Worm (Caenorhabditis elegans): Measurements from ENCODE around the gene enu-3.1.
A peak's percentile ranks its signal among the peaks of the same experiment; 100 is the strongest.

enu-3.1 gene

DNA sequence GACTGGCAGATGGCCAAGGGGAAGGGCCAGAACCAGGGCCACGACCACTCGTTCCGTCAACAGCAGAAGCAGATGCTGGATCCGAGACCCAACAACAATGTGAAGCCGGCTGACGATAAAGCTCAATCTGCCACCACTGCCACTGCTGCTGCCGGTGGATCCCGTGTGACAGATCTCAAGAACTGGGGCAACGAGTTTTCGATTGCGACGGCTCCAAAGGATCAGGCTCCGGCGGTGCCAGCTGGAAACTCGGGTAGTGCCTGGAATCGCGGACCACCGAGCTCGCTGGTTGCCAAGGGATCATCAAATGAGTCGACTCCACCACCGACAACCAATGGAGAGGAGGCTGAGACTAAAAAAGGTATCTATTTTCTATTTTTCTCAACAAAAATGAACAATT, 28.4 kb downstream of the enu-3.1 start:
- no peak for TF ChIP-seq sma-3 (GFP tag; optimal IDR thresholded peaks at IDR 0.05)
- TF ChIP-seq peb-1 (tag; optimal IDR thresholded peaks at IDR 0.05), result no peak
- TF ChIP-seq unc-39 (tag; optimal IDR thresholded peaks at IDR 0.05), result no peak
- TF ChIP-seq lin-11 (tag; optimal IDR thresholded peaks at IDR 0.05), result no peak
- no peak for TF ChIP-seq dmd-4 (tag; optimal IDR thresholded peaks at IDR 0.05)
- no peak for TF ChIP-seq F13H6.1 (tag; optimal IDR thresholded peaks at IDR 0.05)
- TF ChIP-seq C34F6.9 (tag; optimal IDR thresholded peaks at IDR 0.05), result no peak
- TF ChIP-seq ztf-11 (tag; optimal IDR thresholded peaks at IDR 0.05), result no peak
- no peak for TF ChIP-seq nhr-237 (tag; optimal IDR thresholded peaks at IDR 0.05)
- no peak for TF ChIP-seq sem-4 (tag; optimal IDR thresholded peaks at IDR 0.05)
- TF ChIP-seq nhr-12 (tag; optimal IDR thresholded peaks at IDR 0.05), result no peak
- no peak for TF ChIP-seq ceh-82 (tag; optimal IDR thresholded peaks at IDR 0.05)
- no peak for TF ChIP-seq ztf-1 (GFP tag; conservative IDR thresholded peaks at IDR 0.05)
- TF ChIP-seq elt-1 (tag; optimal IDR thresholded peaks at IDR 0.05), result no peak
- no peak for TF ChIP-seq unc-55 (GFP tag; optimal IDR thresholded peaks at IDR 0.05)
- no peak for TF ChIP-seq crh-2 (tag; optimal IDR thresholded peaks at IDR 0.05)

DNA sequence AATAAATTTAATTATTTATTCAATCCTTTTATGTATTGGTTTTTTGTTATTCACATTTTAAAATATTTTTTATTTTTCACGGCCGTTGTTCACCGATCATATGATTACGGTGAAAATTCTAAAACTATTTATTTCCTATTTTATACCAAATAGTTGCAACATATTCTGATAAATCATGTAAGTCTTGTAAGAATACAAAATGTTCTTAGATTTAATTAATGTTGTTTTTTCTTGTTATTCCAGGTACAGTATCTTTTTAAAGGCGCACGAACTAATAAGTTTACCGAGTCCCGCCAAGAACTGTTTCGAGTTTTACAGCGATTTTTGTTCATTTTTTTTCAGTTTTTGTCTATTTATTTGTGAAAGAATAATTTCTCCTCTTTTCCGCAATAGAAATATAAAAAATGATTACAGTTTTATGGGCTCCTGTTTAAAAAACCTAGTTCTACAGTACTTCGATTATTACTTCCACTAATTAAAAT, 33.5 kb downstream of the enu-3.1 start, which contains the start of gene D2045.5:
D2045.5 (minus strand) TSS at position 51 of the 482 bp plus-strand sequence.
- TF ChIP-seq ztf-1 (GFP tag; conservative IDR thresholded peaks at IDR 0.05) (no peak), mab-5 (tag; optimal IDR thresholded peaks at IDR 0.05) (no peak), mbf-1 (tag; optimal IDR thresholded peaks at IDR 0.05) (no peak), aly-2 (tag; optimal IDR thresholded peaks at IDR 0.05) (no peak), nhr-77 (tag; optimal IDR thresholded peaks at IDR 0.05) (no peak), crh-2 (tag; optimal IDR thresholded peaks at IDR 0.05) (no peak), ama-1 (optimal IDR thresholded peaks at IDR 0.05) (no peak), sma-9 (GFP tag; optimal IDR thresholded peaks at IDR 0.05) (no peak), sma-9 (tag; optimal IDR thresholded peaks at IDR 0.05) (no peak), elt-3 (tag; optimal IDR thresholded peaks at IDR 0.05) (no peak), egl-27 (tag; optimal IDR thresholded peaks at IDR 0.05) (no peak), alr-1 (tag; optimal IDR thresholded peaks at IDR 0.05) (no peak), peb-1 (tag; optimal IDR thresholded peaks at IDR 0.05) (no peak), nhr-12 (tag; optimal IDR thresholded peaks at IDR 0.05) (no peak), lin-39 (tag; optimal IDR thresholded peaks at IDR 0.05) (no peak), nhr-10 (tag; optimal IDR thresholded peaks at IDR 0.05) (no peak), F13H6.1 (tag; optimal IDR thresholded peaks at IDR 0.05) (no peak), blmp-1 (tag; optimal IDR thresholded peaks at IDR 0.05; ENCODE audit: insufficient read depth) (no peak), C34F6.9 (tag; optimal IDR thresholded peaks at IDR 0.05) (no peak), ztf-4 (tag; optimal IDR thresholded peaks at IDR 0.05) (no peak), lsy-2 (tag; optimal IDR thresholded peaks at IDR 0.05) (no peak)

- no peak for TF ChIP-seq ztf-1 (GFP tag; conservative IDR thresholded peaks at IDR 0.05)
- TF ChIP-seq unc-55 (GFP tag; optimal IDR thresholded peaks at IDR 0.05), result peak; percentile 40
- peak; percentile 47 for TF ChIP-seq nhr-129 (tag; optimal IDR thresholded peaks at IDR 0.05)
- TF ChIP-seq nhr-25 (tag; optimal IDR thresholded peaks at IDR 0.05), result no peak
- TF ChIP-seq skn-1 (tag; optimal IDR thresholded peaks at IDR 0.05), result peak; percentile 74
- peak; percentile 53 for TF ChIP-seq C34F6.9 (tag; optimal IDR thresholded peaks at IDR 0.05)
These were observed 34.9 kb downstream of the enu-3.1 start, which contains the start of gene cul-1 for ce11 chrIII:10470927-10471326. cul-1 (plus strand) TSS chrIII:10471237.

ce11 chrIII:10474945-10475344, 38.9 kb downstream of the enu-3.1 start, which contains the start of gene D2045.9:
D2045.9 (plus strand) TSS chrIII:10475245.
- TF ChIP-seq fos-1 (tag; optimal IDR thresholded peaks at IDR 0.05) (no peak), ztf-4 (tag; optimal IDR thresholded peaks at IDR 0.05) (no peak), elt-1 (tag; optimal IDR thresholded peaks at IDR 0.05) (no peak), unc-55 (GFP tag; optimal IDR thresholded peaks at IDR 0.05) (no peak), unc-39 (tag; optimal IDR thresholded peaks at IDR 0.05) (no peak), lin-39 (tag; optimal IDR thresholded peaks at IDR 0.05) (no peak), ztf-11 (tag; optimal IDR thresholded peaks at IDR 0.05) (no peak), nhr-77 (tag; optimal IDR thresholded peaks at IDR 0.05) (no peak)

DNA sequence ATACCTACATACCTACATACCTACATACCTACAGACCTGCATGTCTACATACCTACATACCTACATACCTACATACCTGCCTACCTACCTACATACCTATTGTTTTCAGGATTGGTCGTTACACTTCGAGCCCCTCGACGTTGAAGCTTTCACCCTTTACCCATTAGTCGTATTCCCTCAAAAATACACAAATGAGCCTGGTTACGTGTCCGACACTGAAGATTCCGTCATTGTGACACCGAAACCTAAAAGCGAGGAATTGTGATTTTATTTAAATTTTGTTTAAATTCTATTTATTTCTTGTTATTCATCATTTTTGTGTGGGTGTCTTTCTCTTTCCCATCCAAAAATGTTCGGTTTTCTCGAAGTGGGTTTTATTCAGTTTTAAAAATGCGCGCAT, 43.1 kb downstream of the enu-3.1 start, which contains the start of gene D2045.7:
D2045.7 (plus strand) TSS at position 301 of the 400 bp plus-strand sequence.
- TF ChIP-seq sem-4 (tag; optimal IDR thresholded peaks at IDR 0.05) (no peak), ceh-16 (tag; optimal IDR thresholded peaks at IDR 0.05) (no peak), lsy-2 (tag; optimal IDR thresholded peaks at IDR 0.05) (no peak), unc-62 (GFP tag; optimal IDR thresholded peaks at IDR 0.05) (no peak), sma-3 (GFP tag; optimal IDR thresholded peaks at IDR 0.05) (no peak), ztf-11 (tag; optimal IDR thresholded peaks at IDR 0.05) (no peak), gmeb-1 (tag; optimal IDR thresholded peaks at IDR 0.05) (no peak), zag-1 (tag; optimal IDR thresholded peaks at IDR 0.05) (no peak)

Data from whole organism, L2 larva.